Worm (Caenorhabditis elegans) whole organism, L3 larva: Measurements from ENCODE around the gene F26F12.4.

Experiments
- R02D3.7 ChIP-seq: fragments of 150-350 bp; optimal IDR thresholded peaks from 2 replicates; lab custom pipeline; 2014; ENCODE audit warnings: missing biosample characterization, missing genetic modification characterization
- aly-2 ChIP-seq: fragments of 150-350 bp; optimal IDR thresholded peaks from 2 replicates; lab custom pipeline; 2014; ENCODE audit warnings: missing biosample characterization, missing genetic modification characterization
- ama-1 ChIP-seq: fragments of 150-350 bp; optimal IDR thresholded peaks from 2 replicates; lab custom pipeline; 2018
- ceh-28 ChIP-seq: fragments of 150-350 bp; optimal IDR thresholded peaks from 2 replicates; lab custom pipeline; 2014; ENCODE audit warnings: missing biosample characterization, missing genetic modification reagents, missing genetic modification characterization
- ceh-82 ChIP-seq: fragments of 150-350 bp; optimal IDR thresholded peaks from 2 replicates; lab custom pipeline; 2014; ENCODE audit warnings: missing biosample characterization, missing genetic modification characterization
- ceh-9 ChIP-seq: sonication (generic microtip); optimal IDR thresholded peaks from 2 replicates; lab custom pipeline; 2018; ENCODE audit warnings: missing biosample characterization, missing genetic modification characterization
- daf-12 ChIP-seq: fragments of 150-350 bp; optimal IDR thresholded peaks from 2 replicates; lab custom pipeline; 2014; ENCODE audit warnings: missing biosample characterization, missing genetic modification reagents, missing genetic modification characterization
- elt-2 ChIP-seq: sonication (generic microtip); optimal IDR thresholded peaks from 2 replicates; lab custom pipeline; 2016; ENCODE audit warnings: missing genetic modification reagents, mild to moderate bottlenecking, missing genetic modification characterization, missing compliant biosample characterization
- eor-1 ChIP-seq, 2 experiments: fragments of 150-350 bp; optimal IDR thresholded peaks; 2 replicates each; lab custom pipeline; 2014 to 2018; ENCODE audit warnings: missing biosample characterization in 2 of 2, missing genetic modification characterization in 2 of 2
- fkh-2 ChIP-seq: fragments of 150-350 bp; optimal IDR thresholded peaks from 2 replicates; lab custom pipeline; 2014; ENCODE audit warnings: missing biosample characterization, missing genetic modification reagents, missing genetic modification characterization
- fos-1 ChIP-seq: fragments of 150-350 bp; optimal IDR thresholded peaks from 2 replicates; lab custom pipeline; 2014; ENCODE audit warnings: missing biosample characterization, missing genetic modification characterization
- hmg-11 ChIP-seq: sonication (generic microtip); optimal IDR thresholded peaks from 2 replicates; lab custom pipeline; 2016; ENCODE audit warnings: missing genetic modification characterization, missing compliant biosample characterization
- jun-1 ChIP-seq: fragments of 150-350 bp; optimal IDR thresholded peaks from 2 replicates; lab custom pipeline; 2014; ENCODE audit warnings: missing biosample characterization, missing genetic modification reagents, missing genetic modification characterization
- lin-15B ChIP-seq: fragments of 150-350 bp; optimal IDR thresholded peaks from 2 replicates; lab custom pipeline; 2014; ENCODE audit warnings: missing biosample characterization, missing genetic modification characterization
- lin-39 ChIP-seq: fragments of 150-350 bp; optimal IDR thresholded peaks from 2 replicates; lab custom pipeline; 2018; ENCODE audit warnings: missing biosample characterization, missing genetic modification reagents, missing genetic modification characterization
- lsy-12 ChIP-seq: sonication (generic microtip); optimal IDR thresholded peaks from 2 replicates; lab custom pipeline; 2016; ENCODE audit warnings: mild to moderate bottlenecking, missing genetic modification characterization, missing compliant biosample characterization
- mdl-1 ChIP-seq: fragments of 150-350 bp; optimal IDR thresholded peaks from 2 replicates; lab custom pipeline; 2014; ENCODE audit warnings: missing biosample characterization, missing genetic modification characterization
- nhr-11 ChIP-seq: fragments of 150-350 bp; optimal IDR thresholded peaks from 2 replicates; lab custom pipeline; 2014; ENCODE audit warnings: missing biosample characterization, missing genetic modification characterization
- nhr-12 ChIP-seq: fragments of 150-350 bp; optimal IDR thresholded peaks from 2 replicates; lab custom pipeline; 2014; ENCODE audit warnings: missing biosample characterization, missing genetic modification characterization
- nhr-23 ChIP-seq: fragments of 150-350 bp; optimal IDR thresholded peaks from 2 replicates; lab custom pipeline; 2014; ENCODE audit warnings: missing biosample characterization, missing genetic modification reagents, missing genetic modification characterization
- nhr-237 ChIP-seq: fragments of 150-350 bp; optimal IDR thresholded peaks from 2 replicates; lab custom pipeline; 2014; ENCODE audit warnings: missing biosample characterization, missing genetic modification characterization
- nhr-25 ChIP-seq: sonication (generic microtip); optimal IDR thresholded peaks from 2 replicates; lab custom pipeline; 2017; ENCODE audit warnings: missing biosample characterization, missing genetic modification characterization
- nhr-28 ChIP-seq: fragments of 150-350 bp; optimal IDR thresholded peaks from 2 replicates; lab custom pipeline; 2014; ENCODE audit warnings: missing biosample characterization, missing genetic modification characterization
- nhr-43 ChIP-seq: sonication (generic microtip); optimal IDR thresholded peaks from 2 replicates; lab custom pipeline; 2016; ENCODE audit warnings: mild to moderate bottlenecking, missing genetic modification characterization, missing compliant biosample characterization; ENCODE audit not compliant: poor library complexity, severe bottlenecking
- nhr-67 ChIP-seq: fragments of 150-350 bp; optimal IDR thresholded peaks from 2 replicates; lab custom pipeline; 2014; ENCODE audit warnings: missing biosample characterization, missing genetic modification characterization
- nhr-77 ChIP-seq: fragments of 150-350 bp; optimal IDR thresholded peaks from 2 replicates; lab custom pipeline; 2014; ENCODE audit warnings: missing biosample characterization, missing genetic modification characterization
- pha-4 ChIP-seq: fragments of 150-350 bp; optimal IDR thresholded peaks from 2 replicates; lab custom pipeline; 2014; ENCODE audit warnings: missing biosample characterization, missing genetic modification reagents, missing genetic modification characterization
- sea-2 ChIP-seq: fragments of 150-350 bp; sonication (generic microtip); optimal IDR thresholded peaks from 4 replicates; lab custom pipeline; 2014; ENCODE audit warnings: missing biosample characterization, missing genetic modification reagents, missing genetic modification characterization
- skn-1 ChIP-seq: fragments of 150-350 bp; optimal IDR thresholded peaks from 2 replicates; lab custom pipeline; 2014; ENCODE audit warnings: missing biosample characterization, missing genetic modification characterization
- snpc-4 ChIP-seq: fragments of 150-350 bp; optimal IDR thresholded peaks from 2 replicates; lab custom pipeline; 2014; ENCODE audit warnings: missing biosample characterization, missing genetic modification characterization
- tbx-2 ChIP-seq: sonication (generic microtip); optimal IDR thresholded peaks from 2 replicates; lab custom pipeline; 2016; ENCODE audit warnings: mild to moderate bottlenecking, missing genetic modification characterization, missing compliant biosample characterization
- unc-39 ChIP-seq: sonication (generic microtip); optimal IDR thresholded peaks from 4 replicates; lab custom pipeline; 2017; ENCODE audit warnings: missing biosample characterization, missing genetic modification characterization
- zag-1 ChIP-seq: fragments of 150-350 bp; optimal IDR thresholded peaks from 2 replicates; lab custom pipeline; 2014; ENCODE audit warnings: missing biosample characterization, missing genetic modification characterization
- ztf-4 ChIP-seq: fragments of 150-350 bp; optimal IDR thresholded peaks from 2 replicates; lab custom pipeline; 2014; ENCODE audit warnings: missing biosample characterization, missing genetic modification characterization

The F26F12.4 gene

ce11 chrV:5838576-5839366 is 30.4 kb downstream of the F26F12.4 start, which contains the start of gene F26F12.2:
F26F12.2 (minus strand) TSS chrV:5838613.
- TF ChIP-seq skn-1 (tag; lab: Kevin White, UChicago), result no peak
- peak; percentile 73 for TF ChIP-seq nhr-43 (tag; lab: Kevin White, UChicago)
- peak; percentile 46 for TF ChIP-seq lsy-12 (tag; lab: Kevin White, UChicago)
- peak; percentile 7 for TF ChIP-seq elt-2
- peak; percentile 56 for TF ChIP-seq nhr-25 (tag; lab: Kevin White, UChicago)
- TF ChIP-seq jun-1 (tag; lab: Kevin White, UChicago), result peak; percentile 4
- TF ChIP-seq nhr-23, result peak; percentile 45
- peak; percentile 85 for TF ChIP-seq ama-1 (lab: Kevin White, UChicago)
- no peak for TF ChIP-seq sea-2 (GFP tag; lab: Kevin White, UChicago)

ce11 chrV:5836616-5836982 is 32.5 kb downstream of the F26F12.4 start, which contains the start of gene col-140:
col-140 (minus strand) TSS chrV:5836834.
- no peak for TF ChIP-seq skn-1 (tag; lab: Kevin White, UChicago)
- no peak for TF ChIP-seq ceh-28
- TF ChIP-seq ceh-82 (tag; lab: Kevin White, UChicago), result no peak
- TF ChIP-seq nhr-67 (tag; lab: Kevin White, UChicago), result no peak
- TF ChIP-seq lin-15B (tag; lab: Kevin White, UChicago), result no peak
- no peak for TF ChIP-seq nhr-23
- no peak for TF ChIP-seq ceh-9 (tag; lab: Kevin White, UChicago)
- no peak for TF ChIP-seq R02D3.7 (tag; lab: Kevin White, UChicago)
- TF ChIP-seq daf-12, result no peak
- TF ChIP-seq fkh-2 (tag; lab: Kevin White, UChicago), result no peak
- TF ChIP-seq nhr-12 (tag; lab: Kevin White, UChicago), result no peak
- no peak for TF ChIP-seq lsy-12 (tag; lab: Kevin White, UChicago)

- TF ChIP-seq nhr-23, result no peak
- TF ChIP-seq fkh-2 (tag; lab: Kevin White, UChicago), result no peak
- no peak for TF ChIP-seq ztf-4
- no peak for TF ChIP-seq fos-1 (tag; lab: Kevin White, UChicago)
Observed at ce11 chrV:5835979-5836615, 33.0 kb downstream of the F26F12.4 start.

- TF ChIP-seq fos-1 (tag; lab: Kevin White, UChicago) (no peak), mdl-1 (tag; lab: Kevin White, UChicago) (no peak), lin-39 (tag; lab: Kevin White, UChicago) (no peak), tbx-2 (tag; lab: Kevin White, UChicago) (no peak), jun-1 (tag; lab: Kevin White, UChicago) (no peak), ceh-82 (tag; lab: Kevin White, UChicago) (no peak), nhr-25 (tag; lab: Kevin White, UChicago) (no peak), nhr-11 (tag; lab: Kevin White, UChicago) (no peak), snpc-4 (tag; lab: Kevin White, UChicago) (no peak)
Observed at ce11 chrV:5835397-5835796, 33.7 kb downstream of the F26F12.4 start.

ce11 chrV:5833531-5833930 is 35.6 kb downstream of the F26F12.4 start, which contains the start of gene srh-76:
srh-76 (plus strand) TSS chrV:5833831.
- TF ChIP-seq nhr-67 (tag; lab: Kevin White, UChicago) (no peak), nhr-237 (tag; lab: Kevin White, UChicago) (no peak), unc-39 (tag; lab: Kevin White, UChicago) (no peak), nhr-77 (no peak), hmg-11 (tag; lab: Kevin White, UChicago) (no peak), mdl-1 (tag; lab: Kevin White, UChicago) (no peak), nhr-25 (tag; lab: Kevin White, UChicago) (no peak), nhr-43 (tag; lab: Kevin White, UChicago) (no peak), fos-1 (tag; lab: Kevin White, UChicago) (no peak), ama-1 (lab: Kevin White, UChicago) (no peak), nhr-28 (no peak), pha-4 (no peak), eor-1 (tag; optimal IDR thresholded peaks at IDR 0.05; lab: Kevin White, UChicago) (no peak), sea-2 (GFP tag; lab: Kevin White, UChicago) (no peak), fkh-2 (tag; lab: Kevin White, UChicago) (no peak), aly-2 (tag; lab: Kevin White, UChicago) (no peak), lin-39 (tag; lab: Kevin White, UChicago) (no peak), zag-1 (tag; lab: Kevin White, UChicago) (no peak), nhr-23 (no peak), ceh-28 (no peak)
